Fruit fly (Drosophila melanogaster): ENCODE data around the gene CG34164.

CG34164 gene

dm6 chr2L:12011682-12012655 is 44.2 kb upstream of the CG34164 start (continued):
- TF ChIP-seq Ravus (GFP tag; IDR thresholded peaks at IDR 0.05): no peak
- peak; percentile 58 for TF ChIP-seq hkb (optimal IDR thresholded peaks at IDR 0.05)
- no peak for TF ChIP-seq hkb (GFP tag; IDR thresholded peaks at IDR 0.05)
- TF ChIP-seq tup (GFP tag; optimal IDR thresholded peaks at IDR 0.05): peak; percentile 24
- no peak for TF ChIP-seq E2f1 (GFP tag; IDR thresholded peaks at IDR 0.05)
- peak; percentile 81 for TF ChIP-seq caup (GFP tag; optimal IDR thresholded peaks at IDR 0.05; ENCODE audit: severe bottlenecking)
- TF ChIP-seq CkIIα-i1 (GFP tag; IDR thresholded peaks at IDR 0.05): no peak
- TF ChIP-seq tin (GFP tag; optimal IDR thresholded peaks at IDR 0.05): peak; percentile 76
- peak; percentile 71 for TF ChIP-seq pnt (GFP tag; optimal IDR thresholded peaks at IDR 0.05)
- TF ChIP-seq CG17186 (GFP tag; optimal IDR thresholded peaks at IDR 0.05): peak; percentile 63
- TF ChIP-seq Dref (GFP tag; IDR thresholded peaks at IDR 0.05): no peak
- no peak for TF ChIP-seq trh (GFP tag; optimal IDR thresholded peaks at IDR 0.05)
- TF ChIP-seq salm (tag; optimal IDR thresholded peaks at IDR 0.05): peak; percentile 82
- peak; percentile 55 for TF ChIP-seq CG13424 (tag; optimal IDR thresholded peaks at IDR 0.05)
- peak; percentile 23 for TF ChIP-seq Fer2 (tag; optimal IDR thresholded peaks at IDR 0.05)
- peak; percentile 60 for TF ChIP-seq CG7839 (tag; optimal IDR thresholded peaks at IDR 0.05)
- no peak for TF ChIP-seq CG10321 (GFP tag; IDR thresholded peaks at IDR 0.05)
- TF ChIP-seq inv (GFP tag; IDR thresholded peaks at IDR 0.05; ENCODE audit: partially characterized antibody): no peak
- TF ChIP-seq CG3995 (GFP tag; optimal IDR thresholded peaks at IDR 0.05): peak; percentile 87
- TF ChIP-seq Kr (GFP tag; optimal IDR thresholded peaks at IDR 0.05): peak; percentile 92
- TF ChIP-seq CG7928 (GFP tag; optimal IDR thresholded peaks at IDR 0.05): no peak
- no peak for TF ChIP-seq CG16779 (GFP tag; IDR thresholded peaks at IDR 0.05)
- TF ChIP-seq Atf-2 (GFP tag; optimal IDR thresholded peaks at IDR 0.05): peak; percentile 57
- TF ChIP-seq stwl (tag; optimal IDR thresholded peaks at IDR 0.05): peak; percentile 94
- no peak for TF ChIP-seq ci (GFP tag; IDR thresholded peaks at IDR 0.05)
- peak; percentile 79 for TF ChIP-seq Dad (GFP tag; optimal IDR thresholded peaks at IDR 0.05)
- peak; percentile 69 for TF ChIP-seq CG9609 (GFP tag; optimal IDR thresholded peaks at IDR 0.05)
- TF ChIP-seq gsb (GFP tag; IDR thresholded peaks at IDR 0.05): no peak
- peak; percentile 56 for TF ChIP-seq CG8089 (GFP tag; optimal IDR thresholded peaks at IDR 0.05)
- no peak for TF ChIP-seq sima (GFP tag; optimal IDR thresholded peaks at IDR 0.05)
- TF ChIP-seq CG12155 (GFP tag; optimal IDR thresholded peaks at IDR 0.05): peak; percentile 70
- peak; percentile 88 for TF ChIP-seq D (optimal IDR thresholded peaks at IDR 0.05)
- peak; percentile 14 for TF ChIP-seq D (GFP tag; optimal IDR thresholded peaks at IDR 0.05)
- TF ChIP-seq klu (GFP tag; IDR thresholded peaks at IDR 0.05): no peak
- TF ChIP-seq Hand (GFP tag; optimal IDR thresholded peaks at IDR 0.05): peak; percentile 69
- TF ChIP-seq z (GFP tag; IDR thresholded peaks at IDR 0.05): no peak
- TF ChIP-seq CG1603 (tag; optimal IDR thresholded peaks at IDR 0.05): peak; percentile 80
- peak; percentile 24 for TF ChIP-seq CG2202 (tag; optimal IDR thresholded peaks at IDR 0.05)
- TF ChIP-seq CG17359 (tag; optimal IDR thresholded peaks at IDR 0.05): peak; percentile 73
- TF ChIP-seq CG18262 (tag; optimal IDR thresholded peaks at IDR 0.05): peak; percentile 36
- no peak for TF ChIP-seq Oaz (GFP tag; IDR thresholded peaks at IDR 0.05)
- TF ChIP-seq hb (GFP tag; IDR thresholded peaks at IDR 0.05; ENCODE audit: partially characterized antibody): no peak
- peak; percentile 41 for TF ChIP-seq da (GFP tag; optimal IDR thresholded peaks at IDR 0.05)
- peak; percentile 50 for TF ChIP-seq PHDP (tag; optimal IDR thresholded peaks at IDR 0.05)
- TF ChIP-seq pan (optimal IDR thresholded peaks at IDR 0.05): no peak
- TF ChIP-seq pan (GFP tag; optimal IDR thresholded peaks at IDR 0.05 in 1 of 2, IDR thresholded peaks at IDR 0.05 in 1 of 2): no peak
- peak; percentile 56 for TF ChIP-seq Myb (GFP tag; optimal IDR thresholded peaks at IDR 0.05)
- TF ChIP-seq repo (GFP tag; optimal IDR thresholded peaks at IDR 0.05): peak; percentile 77
- TF ChIP-seq cato (GFP tag; optimal IDR thresholded peaks at IDR 0.05; ENCODE audit: borderline replicate concordance): no peak
- no peak for TF ChIP-seq CG14050 (GFP tag; IDR thresholded peaks at IDR 0.05)
